Worm (Caenorhabditis elegans) whole organism, young adult: ENCODE data around the gene tag-89.

Experiments used
- F37B4.10 ChIP-seq: fragments of 200-800 bp; sonication (Bioruptor generic); IDR thresholded peaks from 2 replicates; pipeline ENCODE4 v1.3.6; 2022; ENCODE audit warnings: missing genetic modification characterization, missing compliant biosample characterization
- F39B2.1 ChIP-seq: fragments of 200-800 bp; sonication (Bioruptor generic); IDR thresholded peaks from 2 replicates; pipeline ENCODE4 v1.3.6; 2022; ENCODE audit warnings: missing genetic modification reagents, missing genetic modification characterization, missing compliant biosample characterization
- F49E8.2 ChIP-seq: sonication (generic microtip); optimal IDR thresholded peaks from 3 replicates; lab custom pipeline; 2017; ENCODE audit warnings: missing genetic modification characterization, mild to moderate bottlenecking, missing compliant biosample characterization, antibody characterized with exemption, moderate library complexity; ENCODE audit not compliant: insufficient read depth
- F52B5.7 ChIP-seq: sonication (generic microtip); optimal IDR thresholded peaks from 2 replicates; lab custom pipeline; 2016; ENCODE audit warnings: mild to moderate bottlenecking, missing genetic modification characterization, missing compliant biosample characterization
- F55B11.4 ChIP-seq: sonication (generic microtip); optimal IDR thresholded peaks from 2 replicates; lab custom pipeline; 2016; ENCODE audit warnings: missing compliant biosample characterization, missing genetic modification characterization, borderline replicate concordance; ENCODE audit not compliant: insufficient read depth
- F57A8.1 ChIP-seq: fragments of 200-800 bp; sonication (Bioruptor generic); optimal IDR thresholded peaks from 2 replicates; lab custom pipeline; 2018; ENCODE audit warnings: mild to moderate bottlenecking, missing genetic modification characterization, moderate library complexity, missing compliant biosample characterization
- F57C9.4 ChIP-seq: sonication (generic microtip); optimal IDR thresholded peaks from 2 replicates; lab custom pipeline; 2017; ENCODE audit warnings: mild to moderate bottlenecking, missing genetic modification characterization, missing compliant biosample characterization
- K12H6.12 ChIP-seq: fragments of 200-800 bp; sonication (Bioruptor generic); optimal IDR thresholded peaks from 2 replicates; lab custom pipeline; 2018; ENCODE audit warnings: mild to moderate bottlenecking, missing genetic modification characterization, missing compliant biosample characterization
- T26A5.8 ChIP-seq: sonication (generic microtip); optimal IDR thresholded peaks from 2 replicates; lab custom pipeline; 2016; ENCODE audit warnings: missing genetic modification characterization, missing compliant biosample characterization
- Y53F4B.3 ChIP-seq: fragments of 200-800 bp; sonication (Bioruptor generic); IDR thresholded peaks from 2 replicates; pipeline ENCODE4 v1.3.6; 2022; ENCODE audit warnings: missing genetic modification reagents, missing genetic modification characterization, missing compliant biosample characterization
- Y56A3A.18 ChIP-seq: fragments of 200-800 bp; sonication (Bioruptor generic); IDR thresholded peaks from 2 replicates; pipeline ENCODE4 v1.3.6; 2022; ENCODE audit warnings: missing genetic modification reagents, missing genetic modification characterization, missing compliant biosample characterization
- Y67H2A.10 ChIP-seq: fragments of 200-800 bp; sonication (Bioruptor generic); conservative IDR thresholded peaks from 2 replicates; pipeline ENCODE4 v1.3.6; 2022; ENCODE audit warnings: missing genetic modification reagents, missing genetic modification characterization, missing compliant biosample characterization
- Y95B8A.8 ChIP-seq: fragments of 200-800 bp; sonication (Bioruptor generic); IDR thresholded peaks from 2 replicates; pipeline ENCODE4 v1.3.6; 2022; ENCODE audit warnings: missing genetic modification reagents, missing genetic modification characterization, missing compliant biosample characterization
- ZK185.1 ChIP-seq: sonication (generic microtip); optimal IDR thresholded peaks from 2 replicates; lab custom pipeline; 2016; ENCODE audit warnings: mild to moderate bottlenecking, missing genetic modification characterization, missing compliant biosample characterization; ENCODE audit not compliant: poor library complexity, severe bottlenecking
- aptf-3 ChIP-seq: fragments of 200-800 bp; sonication (Bioruptor generic); IDR thresholded peaks from 2 replicates; pipeline ENCODE4 v1.3.6; 2022; ENCODE audit warnings: missing genetic modification characterization, missing compliant biosample characterization
- athp-1 ChIP-seq: sonication (generic microtip); optimal IDR thresholded peaks from 2 replicates; lab custom pipeline; 2017; ENCODE audit warnings: mild to moderate bottlenecking, missing genetic modification characterization, missing compliant biosample characterization
- attf-6 ChIP-seq: fragments of 200-800 bp; sonication (Bioruptor generic); IDR thresholded peaks from 2 replicates; pipeline ENCODE4 v1.3.6; 2022; ENCODE audit warnings: missing genetic modification reagents, missing genetic modification characterization, missing compliant biosample characterization
- bed-2 ChIP-seq: fragments of 200-800 bp; sonication (Bioruptor generic); IDR thresholded peaks from 2 replicates; pipeline ENCODE4 v1.3.6; 2022; ENCODE audit warnings: missing genetic modification reagents, missing genetic modification characterization, missing compliant biosample characterization
- ceh-40 ChIP-seq: fragments of 200-800 bp; sonication (Bioruptor generic); IDR thresholded peaks from 2 replicates; pipeline ENCODE4 v1.3.6; 2022; ENCODE audit warnings: missing genetic modification characterization, missing compliant biosample characterization
- dpl-1 ChIP-seq: fragments of 150-350 bp; optimal IDR thresholded peaks from 2 replicates; lab custom pipeline; 2014; ENCODE audit warnings: missing biosample characterization, missing genetic modification reagents, missing genetic modification characterization
- egl-18 ChIP-seq: fragments of 200-800 bp; sonication (Bioruptor generic); IDR thresholded peaks from 2 replicates; pipeline ENCODE4 v1.3.6; 2022; ENCODE audit warnings: missing genetic modification reagents, missing genetic modification characterization, missing compliant biosample characterization
- egrh-3 ChIP-seq: fragments of 200-800 bp; sonication (Bioruptor generic); IDR thresholded peaks from 2 replicates; pipeline ENCODE4 v1.3.6; 2022; ENCODE audit warnings: missing genetic modification reagents, missing genetic modification characterization, missing compliant biosample characterization
- ets-4 ChIP-seq: fragments of 200-800 bp; sonication (Bioruptor generic); optimal IDR thresholded peaks from 2 replicates; lab custom pipeline; 2018; ENCODE audit warnings: mild to moderate bottlenecking, missing genetic modification characterization, missing compliant biosample characterization
- gei-17 ChIP-seq: fragments of 200-800 bp; sonication (Bioruptor generic); optimal IDR thresholded peaks from 2 replicates; lab custom pipeline; 2018; ENCODE audit warnings: mild to moderate bottlenecking, missing genetic modification characterization, missing compliant biosample characterization
- hlh-12 ChIP-seq: sonication (generic microtip); optimal IDR thresholded peaks from 2 replicates; lab custom pipeline; 2016; ENCODE audit warnings: missing genetic modification characterization, missing compliant biosample characterization
- hlh-26 ChIP-seq: fragments of 200-800 bp; sonication (Bioruptor generic); conservative IDR thresholded peaks from 2 replicates; pipeline ENCODE4 v1.3.6; 2022; ENCODE audit warnings: missing genetic modification reagents, missing genetic modification characterization, missing compliant biosample characterization
- hmg-1.2 ChIP-seq: fragments of 200-800 bp; sonication (Bioruptor generic); IDR thresholded peaks from 2 replicates; pipeline ENCODE4 v1.3.6; 2022; ENCODE audit warnings: missing genetic modification reagents, missing genetic modification characterization, missing compliant biosample characterization
- hsf-1 ChIP-seq: fragments of 200-800 bp; sonication (Bioruptor generic); IDR thresholded peaks from 2 replicates; pipeline ENCODE4 v1.3.6; 2022; ENCODE audit warnings: missing genetic modification reagents, missing genetic modification characterization, missing compliant biosample characterization
- let-607 ChIP-seq, 2 experiments: fragments of 200-800 bp in 1 of 2; sonication (Bioruptor generic) in 1 of 2; sonication (generic microtip) in 1 of 2; optimal IDR thresholded peaks; 2 replicates each; lab custom pipeline; 2016 to 2018; ENCODE audit warnings: mild to moderate bottlenecking in 2 of 2, missing compliant biosample characterization in 2 of 2, missing genetic modification characterization in 2 of 2, moderate library complexity in 2 of 2, missing genotype in 1 of 2
- lin-26 ChIP-seq: fragments of 200-800 bp; sonication (Bioruptor generic); IDR thresholded peaks from 2 replicates; pipeline ENCODE4 v1.3.6; 2022; ENCODE audit warnings: missing genetic modification reagents, missing genetic modification characterization, missing compliant biosample characterization
- madf-3 ChIP-seq: fragments of 200-800 bp; sonication (Bioruptor generic); IDR thresholded peaks from 2 replicates; pipeline ENCODE4 v1.3.6; 2022; ENCODE audit warnings: missing genetic modification reagents, missing genetic modification characterization, missing compliant biosample characterization
- mcd-1 ChIP-seq: fragments of 200-800 bp; sonication (Bioruptor generic); IDR thresholded peaks from 2 replicates; pipeline ENCODE4 v1.3.6; 2022; ENCODE audit warnings: missing genetic modification reagents, missing genetic modification characterization, missing compliant biosample characterization
- mes-4 ChIP-seq: sonication (generic microtip); optimal IDR thresholded peaks from 2 replicates; lab custom pipeline; 2016; ENCODE audit warnings: missing genotype, missing genetic modification characterization, missing compliant biosample characterization
- nfyb-1 ChIP-seq: fragments of 200-800 bp; sonication (Bioruptor generic); IDR thresholded peaks from 2 replicates; pipeline ENCODE4 v1.3.6; 2022; ENCODE audit warnings: missing genetic modification reagents, missing genetic modification characterization, missing compliant biosample characterization
- nhr-179 ChIP-seq: sonication (generic microtip); optimal IDR thresholded peaks from 2 replicates; lab custom pipeline; 2016; ENCODE audit warnings: mild to moderate bottlenecking, missing genetic modification characterization, missing compliant biosample characterization
- nhr-80 ChIP-seq: sonication (generic microtip); optimal IDR thresholded peaks from 2 replicates; lab custom pipeline; 2016; ENCODE audit warnings: missing genetic modification characterization, missing compliant biosample characterization
- pbrm-1 ChIP-seq: fragments of 200-800 bp; sonication (Bioruptor generic); IDR thresholded peaks from 2 replicates; pipeline ENCODE4 v1.3.6; 2022; ENCODE audit warnings: missing genetic modification reagents, missing genetic modification characterization, missing compliant biosample characterization
- pha-4 ChIP-seq: fragments of 150-350 bp; sonication (generic microtip); optimal IDR thresholded peaks from 2 replicates; lab custom pipeline; 2014; ENCODE audit warnings: missing biosample characterization, missing genetic modification reagents, missing genetic modification characterization
- rcor-1 ChIP-seq: fragments of 200-800 bp; sonication (Bioruptor generic); IDR thresholded peaks from 2 replicates; pipeline ENCODE4 v1.3.6; 2022; ENCODE audit warnings: missing genetic modification reagents, missing genetic modification characterization, missing compliant biosample characterization
- repo-1 ChIP-seq: sonication (generic microtip); optimal IDR thresholded peaks from 2 replicates; lab custom pipeline; 2017; ENCODE audit warnings: mild to moderate bottlenecking, missing genetic modification characterization, missing compliant biosample characterization
- rpc-1 ChIP-seq, 2 experiments: fragments of 150-350 bp in 1 of 2; sonication (generic microtip) in 1 of 2; optimal IDR thresholded peaks; 2 replicates each; lab custom pipeline; 2014 to 2018; ENCODE audit warnings: missing biosample characterization in 1 of 2, missing genetic modification characterization in 1 of 2, missing genetic modification reagents in 1 of 2, missing genotype in 1 of 2
- sdz-38 ChIP-seq: sonication (generic microtip); optimal IDR thresholded peaks from 2 replicates; lab custom pipeline; 2016; ENCODE audit warnings: missing genotype, missing genetic modification characterization, missing compliant biosample characterization
- snpc-1.1 ChIP-seq: sonication (generic microtip); optimal IDR thresholded peaks from 2 replicates; lab custom pipeline; 2017; ENCODE audit warnings: missing genetic modification characterization, mild to moderate bottlenecking, missing compliant biosample characterization, antibody characterized with exemption, moderate library complexity, missing genotype, missing genetic modification reagents; ENCODE audit not compliant: insufficient read depth
- snpc-1.3 ChIP-seq: sonication (generic microtip); optimal IDR thresholded peaks from 2 replicates; lab custom pipeline; 2017; ENCODE audit warnings: missing genetic modification characterization, mild to moderate bottlenecking, missing compliant biosample characterization, antibody characterized with exemption, moderate library complexity, missing genotype, missing genetic modification reagents; ENCODE audit not compliant: insufficient read depth
- snpc-3.4 ChIP-seq: sonication (generic microtip); optimal IDR thresholded peaks from 2 replicates; lab custom pipeline; 2017; ENCODE audit warnings: missing genetic modification characterization, mild to moderate bottlenecking, missing compliant biosample characterization, antibody characterized with exemption, moderate library complexity, missing genotype, missing genetic modification reagents
- zim-3 ChIP-seq: sonication (generic microtip); optimal IDR thresholded peaks from 2 replicates; lab custom pipeline; 2017; ENCODE audit warnings: mild to moderate bottlenecking, missing genetic modification characterization, moderate library complexity, missing compliant biosample characterization
- ztf-18 ChIP-seq: sonication (generic microtip); optimal IDR thresholded peaks from 2 replicates; lab custom pipeline; 2016; ENCODE audit warnings: missing genotype, mild to moderate bottlenecking, missing genetic modification characterization, missing compliant biosample characterization
- ztf-6 ChIP-seq: fragments of 200-800 bp; sonication (Bioruptor generic); IDR thresholded peaks from 2 replicates; pipeline ENCODE4 v1.3.6; 2022; ENCODE audit warnings: missing genetic modification reagents, missing genetic modification characterization, missing compliant biosample characterization

tag-89 gene

ce11 chrIV:11433709-11434108, 39.4 kb downstream of the tag-89 start (continued):
- TF ChIP-seq hlh-12 (tag; lab: Kevin White, UChicago): no peak
- TF ChIP-seq hlh-26 (GFP tag; lab: Robert Waterston, UW): no peak
- no peak for TF ChIP-seq ztf-6
- TF ChIP-seq Y53F4B.3: no peak
- TF ChIP-seq lin-26 (GFP tag; lab: Robert Waterston, UW): no peak
- no peak for TF ChIP-seq F39B2.1
- no peak for TF ChIP-seq ets-4
- no peak for TF ChIP-seq F57A8.1 (GFP tag; lab: Kevin White, UChicago)
- no peak for TF ChIP-seq sdz-38 (tag; lab: Kevin White, UChicago)
- TF ChIP-seq K12H6.12 (tag; lab: Kevin White, UChicago): no peak
- peak; percentile 72; the same call in 1 of the 2 replicates for TF ChIP-seq pbrm-1
- TF ChIP-seq let-607 (tag; optimal IDR thresholded peaks at IDR 0.05; lab: Kevin White, UChicago): no peak
- TF ChIP-seq snpc-3.4 (tag; lab: Kevin White, UChicago): no peak
- TF ChIP-seq pha-4 (tag; lab: Kevin White, UChicago): peak; percentile 1
- TF ChIP-seq F37B4.10: no peak
- TF ChIP-seq zim-3: no peak
- no peak for TF ChIP-seq ceh-40 (GFP tag; lab: Robert Waterston, UW)
- TF ChIP-seq aptf-3 (GFP tag; lab: Robert Waterston, UW): no peak
- TF ChIP-seq gei-17 (GFP tag; lab: Kevin White, UChicago): no peak
- no peak for TF ChIP-seq hsf-1
- no peak for TF ChIP-seq madf-3
- no peak for TF ChIP-seq Y95B8A.8 (GFP tag; lab: Robert Waterston, UW)
- peak; percentile 69 for TF ChIP-seq mcd-1
- TF ChIP-seq repo-1 (tag; lab: Kevin White, UChicago): no peak
- TF ChIP-seq Y56A3A.18 (GFP tag; lab: Robert Waterston, UW): no peak
- TF ChIP-seq F49E8.2 (tag; lab: Kevin White, UChicago): peak; percentile 34
- TF ChIP-seq rpc-1 (optimal IDR thresholded peaks at IDR 0.05; lab: Kevin White, UChicago): no peak
- no peak for TF ChIP-seq rpc-1 (tag; optimal IDR thresholded peaks at IDR 0.05; lab: Kevin White, UChicago)
- TF ChIP-seq ztf-18 (tag; lab: Kevin White, UChicago): peak; percentile 93
- TF ChIP-seq egl-18 (GFP tag; lab: Robert Waterston, UW): no peak
- no peak for TF ChIP-seq nhr-179 (tag; lab: Kevin White, UChicago)
- TF ChIP-seq ZK185.1 (tag; lab: Kevin White, UChicago): no peak
- peak; percentile 32 for TF ChIP-seq dpl-1 (GFP tag; lab: Kevin White, UChicago)
- TF ChIP-seq mes-4: no peak
- 0 out of 2 replicates have a peak, but pooled peaks have one; percentile 27 for TF ChIP-seq rcor-1 (GFP tag; lab: Robert Waterston, UW)
- TF ChIP-seq Y67H2A.10: no peak
- no peak for TF ChIP-seq egrh-3 (GFP tag; lab: Robert Waterston, UW)
- TF ChIP-seq T26A5.8 (tag; lab: Kevin White, UChicago): no peak
- no peak for TF ChIP-seq F52B5.7 (tag; lab: Kevin White, UChicago)
- no peak for TF ChIP-seq F55B11.4 (tag; lab: Kevin White, UChicago)
- no peak for TF ChIP-seq attf-6 (GFP tag; lab: Robert Waterston, UW)
- TF ChIP-seq bed-2 (GFP tag; lab: Robert Waterston, UW): no peak
- TF ChIP-seq hmg-1.2 (GFP tag; lab: Robert Waterston, UW): peak; percentile 32; the same call in 1 of the 2 replicates
- TF ChIP-seq snpc-1.3: no peak
- TF ChIP-seq nfyb-1: no peak
- TF ChIP-seq F57C9.4 (tag; lab: Kevin White, UChicago): no peak
- no peak for TF ChIP-seq snpc-1.1 (tag; lab: Kevin White, UChicago)
- no peak for TF ChIP-seq nhr-80
- TF ChIP-seq athp-1 (tag; lab: Kevin White, UChicago): no peak
